Worm (Caenorhabditis elegans): ENCODE results near the gene Y94H6A.5.

The Y94H6A.5 gene

ce11 chrIV:2708329-2708965 lies 4.7 kb upstream of the Y94H6A.5 start (continued):
- TF ChIP-seq ceh-6 (GFP tag; optimal IDR thresholded peaks at IDR 0.05): no peak
- no peak for TF ChIP-seq pax-1 (tag; optimal IDR thresholded peaks at IDR 0.05)
- no peak for TF ChIP-seq npax-4 (tag; optimal IDR thresholded peaks at IDR 0.05)
- TF ChIP-seq ceh-19 (GFP tag; optimal IDR thresholded peaks at IDR 0.05): no peak
- TF ChIP-seq hlh-8 (tag; optimal IDR thresholded peaks at IDR 0.05): peak; percentile 24
- no peak for TF ChIP-seq K09A11.1 (tag; optimal IDR thresholded peaks at IDR 0.05; ENCODE audit: insufficient read depth)
- no peak for TF ChIP-seq F13H6.1 (tag; optimal IDR thresholded peaks at IDR 0.05)
- TF ChIP-seq fkh-10 (GFP tag; optimal IDR thresholded peaks at IDR 0.05): no peak
- no peak for TF ChIP-seq Y22D7AL.16 (tag; optimal IDR thresholded peaks at IDR 0.05)
- no peak for TF ChIP-seq pha-2 (tag; optimal IDR thresholded peaks at IDR 0.05)
- TF ChIP-seq zip-5 (tag; optimal IDR thresholded peaks at IDR 0.05): no peak
- no peak for TF ChIP-seq K02D7.2 (tag; optimal IDR thresholded peaks at IDR 0.05)
- peak; percentile 72 for TF ChIP-seq tbx-2 (tag; optimal IDR thresholded peaks at IDR 0.05)
- TF ChIP-seq ceh-31 (tag; optimal IDR thresholded peaks at IDR 0.05): peak; percentile 80
- TF ChIP-seq hlh-6 (tag; optimal IDR thresholded peaks at IDR 0.05): peak; percentile 42
- TF ChIP-seq ama-1 (optimal IDR thresholded peaks at IDR 0.05): no peak
- TF ChIP-seq ceh-14 (tag; optimal IDR thresholded peaks at IDR 0.05): peak; percentile 16

- TF ChIP-seq ahr-1 (tag; optimal IDR thresholded peaks at IDR 0.05) (no peak), ceh-6 (GFP tag; optimal IDR thresholded peaks at IDR 0.05) (no peak), ref-2 (tag; optimal IDR thresholded peaks at IDR 0.05) (no peak), Y22D7AL.16 (tag; optimal IDR thresholded peaks at IDR 0.05) (no peak), C38D4.7 (GFP tag; optimal IDR thresholded peaks at IDR 0.05) (no peak), ceh-31 (tag; optimal IDR thresholded peaks at IDR 0.05) (no peak), hlh-15 (tag; optimal IDR thresholded peaks at IDR 0.05) (no peak), hlh-6 (tag; optimal IDR thresholded peaks at IDR 0.05) (no peak), ceh-24 (tag; optimal IDR thresholded peaks at IDR 0.05) (no peak), che-1 (tag; optimal IDR thresholded peaks at IDR 0.05) (no peak), F13H6.1 (tag; optimal IDR thresholded peaks at IDR 0.05) (no peak), hlh-8 (tag; optimal IDR thresholded peaks at IDR 0.05) (no peak)
These were observed 3.2 kb upstream of the Y94H6A.5 start, which contains the start of gene ubc-8 for ce11 chrIV:2707012-2707411. ubc-8 (minus strand) TSS chrIV:2707238.

DNA sequence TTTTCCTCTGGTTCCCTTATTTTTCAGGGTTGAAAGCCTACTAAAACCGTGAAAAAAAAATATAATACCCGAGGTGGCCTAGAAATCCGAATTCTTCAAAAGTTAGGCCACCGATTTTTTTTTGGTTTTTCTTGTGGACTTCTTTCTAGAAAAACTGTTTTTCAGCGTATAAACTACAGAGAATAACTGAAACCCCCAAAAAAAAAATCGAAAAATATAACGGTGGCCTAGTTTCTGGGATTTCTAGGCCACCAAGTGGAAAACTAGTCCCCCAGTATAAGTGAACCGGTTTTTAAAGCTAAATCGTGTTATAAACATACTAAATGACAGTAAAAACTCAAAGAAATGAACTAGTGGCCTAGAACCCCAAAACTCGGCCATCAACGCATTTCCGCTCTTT lies 1.9 kb upstream of the Y94H6A.5 start:
- TF ChIP-seq odd-2 (tag; optimal IDR thresholded peaks at IDR 0.05) (no peak), F13H6.1 (tag; optimal IDR thresholded peaks at IDR 0.05) (no peak), syd-9 (tag; optimal IDR thresholded peaks at IDR 0.05) (no peak), ceh-14 (tag; optimal IDR thresholded peaks at IDR 0.05) (no peak), elt-4 (tag; optimal IDR thresholded peaks at IDR 0.05) (no peak)

- TF ChIP-seq ceh-24 (tag; optimal IDR thresholded peaks at IDR 0.05): no peak
- TF ChIP-seq ceh-48 (tag; optimal IDR thresholded peaks at IDR 0.05): no peak
- no peak for TF ChIP-seq sdc-2 (tag; optimal IDR thresholded peaks at IDR 0.05)
- TF ChIP-seq eyg-1 (tag; optimal IDR thresholded peaks at IDR 0.05): no peak
- TF ChIP-seq hlh-13 (GFP tag; optimal IDR thresholded peaks at IDR 0.05): no peak
- TF ChIP-seq C38D4.7 (GFP tag; optimal IDR thresholded peaks at IDR 0.05): no peak
- TF ChIP-seq pqm-1 (tag; optimal IDR thresholded peaks at IDR 0.05): no peak
- no peak for TF ChIP-seq fkh-6 (tag; optimal IDR thresholded peaks at IDR 0.05)
- no peak for TF ChIP-seq pag-3 (tag; optimal IDR thresholded peaks at IDR 0.05; ENCODE audit: borderline replicate concordance)
- TF ChIP-seq che-1 (tag; optimal IDR thresholded peaks at IDR 0.05): no peak
- no peak for TF ChIP-seq sox-4 (tag; optimal IDR thresholded peaks at IDR 0.05)
- no peak for TF ChIP-seq lim-6 (tag; optimal IDR thresholded peaks at IDR 0.05)
- TF ChIP-seq dmd-4 (tag; optimal IDR thresholded peaks at IDR 0.05; ENCODE audit: borderline replicate concordance): no peak
- no peak for TF ChIP-seq K09A11.1 (tag; optimal IDR thresholded peaks at IDR 0.05; ENCODE audit: insufficient read depth)
- TF ChIP-seq sox-2 (GFP tag; IDR thresholded peaks at IDR 0.05): no peak
- no peak for TF ChIP-seq lin-11 (tag; optimal IDR thresholded peaks at IDR 0.05)
These were observed 15.0 kb downstream of the Y94H6A.5 start, which contains the start of gene egrh-3 for ce11 chrIV:2688716-2689307. egrh-3 (minus strand) TSS chrIV:2688766.
